Fruit fly (Drosophila melanogaster): ENCODE results near the gene tgy.

tgy gene

dm6 chrX:19154998-19155397 is 27.9 kb upstream of the tgy start (continued):
- TF ChIP-seq ERR (GFP tag; optimal IDR thresholded peaks at IDR 0.05) (peak; percentile 43), CG3847 (GFP tag; IDR thresholded peaks at IDR 0.05) (peak; percentile 64; the same call in 1 of the 2 replicates), nmo (GFP tag; optimal IDR thresholded peaks at IDR 0.05) (peak; percentile 97), CG1792 (GFP tag; optimal IDR thresholded peaks at IDR 0.05) (peak; percentile 73), CG30020 (tag; optimal IDR thresholded peaks at IDR 0.05) (peak; percentile 60), CG3995 (GFP tag; optimal IDR thresholded peaks at IDR 0.05) (no peak), CG10431 (GFP tag; optimal IDR thresholded peaks at IDR 0.05) (peak; percentile 45), CG15011 (GFP tag; optimal IDR thresholded peaks at IDR 0.05) (no peak), Fer3 (tag; optimal IDR thresholded peaks at IDR 0.05) (peak; percentile 68), CG32767 (GFP tag; IDR thresholded peaks at IDR 0.05) (peak; percentile 57; the same call in 1 of the 2 replicates), Hand (GFP tag; optimal IDR thresholded peaks at IDR 0.05) (peak; percentile 6), Antp (GFP tag; optimal IDR thresholded peaks at IDR 0.05) (peak; percentile 79), CG31388 (GFP tag; optimal IDR thresholded peaks at IDR 0.05) (peak; percentile 52), CG17612 (GFP tag; IDR thresholded peaks at IDR 0.05) (peak; percentile 44; the same call in 1 of the 2 replicates), gsb (GFP tag; IDR thresholded peaks at IDR 0.05) (no peak), CG16813 (GFP tag; IDR thresholded peaks at IDR 0.05; ENCODE audit: partially characterized antibody) (no peak), Meics (GFP tag; optimal IDR thresholded peaks at IDR 0.05) (peak; percentile 48), TFAM (GFP tag; optimal IDR thresholded peaks at IDR 0.05) (peak; percentile 58), CG4730 (GFP tag; IDR thresholded peaks at IDR 0.05) (peak; percentile 67), inv (GFP tag; IDR thresholded peaks at IDR 0.05; ENCODE audit: partially characterized antibody) (no peak), bigmax (GFP tag; optimal IDR thresholded peaks at IDR 0.05) (no peak), wor (GFP tag; IDR thresholded peaks at IDR 0.05) (peak; percentile 78), CG8290 (GFP tag; optimal IDR thresholded peaks at IDR 0.05) (peak; percentile 81), CG8290 (tag; optimal IDR thresholded peaks at IDR 0.05) (peak; percentile 47 to 71), CG4820 (GFP tag; optimal IDR thresholded peaks at IDR 0.05) (peak; percentile 91), hth (optimal IDR thresholded peaks at IDR 0.05) (no peak), E2f1 (GFP tag; IDR thresholded peaks at IDR 0.05) (peak; percentile 79), tap (tag; optimal IDR thresholded peaks at IDR 0.05) (peak; percentile 76), HLHmδ (GFP tag; optimal IDR thresholded peaks at IDR 0.05) (no peak), CG17802 (tag; optimal IDR thresholded peaks at IDR 0.05) (peak; percentile 75), CG7928 (GFP tag; optimal IDR thresholded peaks at IDR 0.05) (no peak), CG6689 (GFP tag; IDR thresholded peaks at IDR 0.05) (peak; percentile 83), Aef1 (GFP tag; IDR thresholded peaks at IDR 0.05) (peak; percentile 56), CG9437 (GFP tag; optimal IDR thresholded peaks at IDR 0.05) (peak; percentile 65), CG10321 (GFP tag; IDR thresholded peaks at IDR 0.05) (no peak), ara (GFP tag; IDR thresholded peaks at IDR 0.05) (peak; percentile 92), sisA (GFP tag; IDR thresholded peaks at IDR 0.05) (peak; percentile 86), NfI (GFP tag; optimal IDR thresholded peaks at IDR 0.05) (peak; percentile 71), luna (GFP tag; optimal IDR thresholded peaks at IDR 0.05) (no peak), Trl (optimal IDR thresholded peaks at IDR 0.05) (peak in 1 of 2 experiments; percentile 23), Trl (GFP tag; optimal IDR thresholded peaks at IDR 0.05) (peak; percentile 79), sug (tag; optimal IDR thresholded peaks at IDR 0.05) (no peak), CG7556 (GFP tag; optimal IDR thresholded peaks at IDR 0.05) (peak; percentile 77), CG11504 (tag; optimal IDR thresholded peaks at IDR 0.05) (peak; percentile 85), chn (GFP tag; optimal IDR thresholded peaks at IDR 0.05) (peak; percentile 88), CG7987 (GFP tag; optimal IDR thresholded peaks at IDR 0.05) (peak; percentile 42), Dip2 (GFP tag; IDR thresholded peaks at IDR 0.05) (no peak), Hr51 (GFP tag; optimal IDR thresholded peaks at IDR 0.05) (peak; percentile 61 to 78), CG2202 (tag; optimal IDR thresholded peaks at IDR 0.05) (peak; percentile 91), CG6791 (GFP tag; IDR thresholded peaks at IDR 0.05; ENCODE audit: partially characterized antibody) (no peak), CG3726 (GFP tag; IDR thresholded peaks at IDR 0.05) (peak; percentile 74; the same call in 1 of the 3 replicates), Spps (tag; optimal IDR thresholded peaks at IDR 0.05) (peak; percentile 91)
